Fruit fly (Drosophila melanogaster) whole organism, embryonic: ENCODE results near the gene CG6345.

Experiments
- Bdp1 ChIP-seq: fragments of 200-800 bp; sonication (Bioruptor generic); optimal IDR thresholded peaks from 3 replicates; lab custom pipeline; 2016; ENCODE audit warnings: missing biosample characterization, missing genetic modification characterization
- CG10321 ChIP-seq: fragments of 200-800 bp; sonication (Bioruptor generic); IDR thresholded peaks from 2 replicates; pipeline ENCODE4 v1.3.6; 2022; ENCODE audit warnings: missing biosample characterization, missing genetic modification characterization
- CG10366 ChIP-seq: fragments of 200-800 bp; sonication (Bioruptor generic); IDR thresholded peaks from 2 replicates; pipeline ENCODE4 v1.3.6; 2022; ENCODE audit warnings: missing biosample characterization, missing genetic modification characterization
- CG10654 ChIP-seq: fragments of 200-800 bp; sonication (Bioruptor generic); optimal IDR thresholded peaks from 2 replicates; lab custom pipeline; 2016; ENCODE audit warnings: missing biosample characterization, missing genetic modification characterization
- CG11085 ChIP-seq: fragments of 200-800 bp; sonication (Bioruptor generic); IDR thresholded peaks from 2 replicates; pipeline ENCODE4 v1.3.6; 2022; ENCODE audit warnings: missing biosample characterization, missing genetic modification characterization
- CG11504 ChIP-seq: fragments of 200-800 bp; sonication (Bioruptor generic); optimal IDR thresholded peaks from 3 replicates; lab custom pipeline; 2019; ENCODE audit warnings: missing biosample characterization, mild to moderate bottlenecking, missing genetic modification characterization, moderate library complexity
- CG12219 ChIP-seq: fragments of 200-800 bp; sonication (Bioruptor generic); optimal IDR thresholded peaks from 3 replicates; lab custom pipeline; 2018; ENCODE audit warnings: missing biosample characterization, mild to moderate bottlenecking, missing genetic modification characterization
- CG17612 ChIP-seq: fragments of 200-800 bp; sonication (Bioruptor generic); IDR thresholded peaks from 2 replicates; pipeline ENCODE4 v1.3.6; 2022; ENCODE audit warnings: missing biosample characterization, missing genetic modification characterization
- CG17802 ChIP-seq: fragments of 200-800 bp; sonication (Bioruptor generic); optimal IDR thresholded peaks from 2 replicates; lab custom pipeline; 2018; ENCODE audit warnings: missing biosample characterization, mild to moderate bottlenecking, missing genetic modification characterization, moderate library complexity
- CG18599 ChIP-seq: fragments of 200-800 bp; sonication (Bioruptor generic); optimal IDR thresholded peaks from 3 replicates; lab custom pipeline; 2017; ENCODE audit warnings: missing biosample characterization, missing genetic modification characterization, mild to moderate bottlenecking, moderate library complexity, missing genetic modification reagents
- CG2678 ChIP-seq: fragments of 200-800 bp; sonication (Bioruptor generic); optimal IDR thresholded peaks from 3 replicates; lab custom pipeline; 2019; ENCODE audit warnings: missing biosample characterization, mild to moderate bottlenecking, missing genetic modification characterization, moderate library complexity
- CG2712 ChIP-seq: fragments of 200-800 bp; optimal IDR thresholded peaks from 3 replicates; lab custom pipeline; 2019; ENCODE audit warnings: missing biosample characterization, mild to moderate bottlenecking, missing genetic modification characterization, moderate library complexity
- CG3065 ChIP-seq: fragments of 200-800 bp; sonication (Bioruptor generic); optimal IDR thresholded peaks from 2 replicates; lab custom pipeline; 2016; ENCODE audit warnings: missing biosample characterization, missing genetic modification characterization
- CG32767 ChIP-seq: fragments of 200-800 bp; sonication (Bioruptor generic); IDR thresholded peaks from 2 replicates; pipeline ENCODE4 v1.3.6; 2022; ENCODE audit warnings: missing biosample characterization, missing genetic modification characterization
- CG3281 ChIP-seq: fragments of 200-800 bp; sonication (Bioruptor generic); optimal IDR thresholded peaks from 3 replicates; lab custom pipeline; 2017; ENCODE audit warnings: missing biosample characterization, mild to moderate bottlenecking, missing genetic modification characterization
- CG3995 ChIP-seq: fragments of 200-800 bp; sonication (Bioruptor generic); optimal IDR thresholded peaks from 3 replicates; lab custom pipeline; 2016; ENCODE audit warnings: missing biosample characterization, missing genetic modification characterization
- CG6272 ChIP-seq: fragments of 200-800 bp; sonication (Bioruptor generic); IDR thresholded peaks from 2 replicates; pipeline ENCODE4 v1.3.6; 2022; ENCODE audit warnings: missing biosample characterization, missing genetic modification characterization
- CG6854 ChIP-seq: fragments of 200-800 bp; sonication (Bioruptor generic); optimal IDR thresholded peaks from 3 replicates; lab custom pipeline; 2017; ENCODE audit warnings: missing biosample characterization, mild to moderate bottlenecking, missing genetic modification characterization
- CG7271 ChIP-seq: fragments of 200-800 bp; sonication (Bioruptor generic); optimal IDR thresholded peaks from 2 replicates; lab custom pipeline; 2018; ENCODE audit warnings: missing biosample characterization, mild to moderate bottlenecking, missing genetic modification characterization, moderate library complexity
- CG8089 ChIP-seq: fragments of 200-800 bp; sonication (Bioruptor generic); optimal IDR thresholded peaks from 3 replicates; lab custom pipeline; 2016; ENCODE audit warnings: missing biosample characterization, missing genetic modification characterization
- Dip2 ChIP-seq: fragments of 200-800 bp; sonication (Bioruptor generic); IDR thresholded peaks from 2 replicates; pipeline ENCODE4 v1.3.6; 2022; ENCODE audit warnings: missing biosample characterization, missing genetic modification characterization
- Dll ChIP-seq: fragments of 200-800 bp; sonication (Bioruptor generic); IDR thresholded peaks from 4 replicates; pipeline ENCODE4 v1.3.6; 2022; ENCODE audit warnings: missing biosample characterization, missing genetic modification characterization; ENCODE audit not compliant: partially characterized antibody
- E2f2 ChIP-seq: fragments of 200-800 bp; sonication (Bioruptor generic); IDR thresholded peaks from 2 replicates; pipeline ENCODE4 v1.3.6; 2022; ENCODE audit warnings: missing biosample characterization, missing genetic modification characterization
- H2.0 ChIP-seq: fragments of 200-800 bp; sonication (Bioruptor generic); IDR thresholded peaks from 2 replicates; pipeline ENCODE4 v1.3.6; 2022; ENCODE audit warnings: missing biosample characterization, missing genetic modification characterization
- HLH3B ChIP-seq: fragments of 200-800 bp; sonication (Bioruptor generic); IDR thresholded peaks from 2 replicates; pipeline ENCODE4 v1.3.6; 2022; ENCODE audit warnings: missing biosample characterization, missing genetic modification characterization
- HLH54F ChIP-seq: fragments of 200-800 bp; sonication (Bioruptor generic); optimal IDR thresholded peaks from 3 replicates; lab custom pipeline; 2016; ENCODE audit warnings: missing biosample characterization, missing genetic modification characterization
- Pdp1 ChIP-seq, 2 experiments: fragments of 200-800 bp; sonication (Bioruptor generic); optimal IDR thresholded peaks; 3 replicates each; lab custom pipeline; 2016; ENCODE audit warnings: missing biosample characterization in 2 of 2, missing genetic modification characterization in 2 of 2, mild to moderate bottlenecking in 1 of 2, moderate library complexity in 1 of 2
- Rx ChIP-seq: fragments of 200-800 bp; sonication (Bioruptor generic); IDR thresholded peaks from 2 replicates; pipeline ENCODE4 v1.3.6; 2022; ENCODE audit warnings: missing biosample characterization, missing genetic modification characterization
- Sry-δ ChIP-seq: fragments of 200-800 bp; sonication (Bioruptor generic); optimal IDR thresholded peaks from 2 replicates; lab custom pipeline; 2016; ENCODE audit warnings: missing biosample characterization, missing genetic modification characterization
- Usf ChIP-seq: fragments of 200-800 bp; sonication (Bioruptor generic); optimal IDR thresholded peaks from 2 replicates; lab custom pipeline; 2017; ENCODE audit warnings: missing genotype, missing biosample characterization, missing genetic modification characterization
- YL-1 ChIP-seq: fragments of 200-800 bp; sonication (Bioruptor generic); optimal IDR thresholded peaks from 3 replicates; lab custom pipeline; 2017; ENCODE audit warnings: missing biosample characterization, mild to moderate bottlenecking, missing genetic modification characterization
- ab ChIP-seq: fragments of 200-800 bp; sonication (Bioruptor generic); optimal IDR thresholded peaks from 2 replicates; lab custom pipeline; 2016; ENCODE audit warnings: missing biosample characterization, missing genetic modification characterization
- al ChIP-seq: fragments of 200-800 bp; sonication (Bioruptor generic); IDR thresholded peaks from 2 replicates; pipeline ENCODE4 v1.3.6; 2022; ENCODE audit warnings: missing biosample characterization, missing genetic modification characterization
- cato ChIP-seq: fragments of 200-800 bp; sonication (Bioruptor generic); optimal IDR thresholded peaks from 2 replicates; lab custom pipeline; 2016; ENCODE audit warnings: missing biosample characterization, missing genetic modification characterization, borderline replicate concordance
- croc ChIP-seq: fragments of 200-800 bp; sonication (Bioruptor generic); conservative IDR thresholded peaks from 3 replicates; pipeline ENCODE4 v1.3.6; 2022; ENCODE audit warnings: missing biosample characterization, missing genetic modification characterization
- cwo ChIP-seq: fragments of 200-800 bp; sonication (Bioruptor generic); optimal IDR thresholded peaks from 3 replicates; lab custom pipeline; 2017; ENCODE audit warnings: missing biosample characterization, missing genetic modification characterization, mild to moderate bottlenecking, moderate library complexity, missing genetic modification reagents
- exex ChIP-seq: fragments of 200-800 bp; sonication (Bioruptor generic); optimal IDR thresholded peaks from 4 replicates; lab custom pipeline; 2018; ENCODE audit warnings: missing biosample characterization, mild to moderate bottlenecking, missing genetic modification characterization, moderate library complexity
- hbn ChIP-seq: fragments of 200-800 bp; sonication (Bioruptor generic); IDR thresholded peaks from 2 replicates; pipeline ENCODE4 v1.3.6; 2022; ENCODE audit warnings: missing biosample characterization, missing genetic modification characterization; ENCODE audit not compliant: partially characterized antibody
- her ChIP-seq: fragments of 200-800 bp; sonication (Bioruptor generic); optimal IDR thresholded peaks from 2 replicates; lab custom pipeline; 2016; ENCODE audit warnings: missing biosample characterization, missing genetic modification characterization
- jigr1 ChIP-seq: fragments of 200-800 bp; sonication (Bioruptor generic); IDR thresholded peaks from 3 replicates; pipeline ENCODE4 v1.3.6; 2022; ENCODE audit warnings: missing biosample characterization, missing genetic modification characterization
- kah ChIP-seq: fragments of 200-800 bp; sonication (Bioruptor generic); optimal IDR thresholded peaks from 2 replicates; lab custom pipeline; 2018; ENCODE audit warnings: missing biosample characterization, mild to moderate bottlenecking, missing genetic modification characterization
- mirr ChIP-seq: fragments of 200-800 bp; sonication (Bioruptor generic); optimal IDR thresholded peaks from 3 replicates; lab custom pipeline; 2018; ENCODE audit warnings: missing biosample characterization, mild to moderate bottlenecking, missing genetic modification characterization
- pb ChIP-seq: fragments of 200-800 bp; sonication (Bioruptor generic); optimal IDR thresholded peaks from 3 replicates; lab custom pipeline; 2016; ENCODE audit warnings: missing biosample characterization, missing genetic modification characterization
- pum ChIP-seq: fragments of 200-800 bp; sonication (Bioruptor generic); optimal IDR thresholded peaks from 2 replicates; lab custom pipeline; 2016; ENCODE audit warnings: missing biosample characterization, missing genetic modification characterization
- seq ChIP-seq: fragments of 200-800 bp; sonication (Bioruptor generic); IDR thresholded peaks from 2 replicates; pipeline ENCODE4 v1.3.6; 2022; ENCODE audit warnings: missing biosample characterization, missing genetic modification characterization
- sim ChIP-seq: fragments of 200-800 bp; sonication (Bioruptor generic); IDR thresholded peaks from 2 replicates; pipeline ENCODE4 v1.3.6; 2022; ENCODE audit warnings: missing biosample characterization, missing genetic modification characterization
- sna ChIP-seq: fragments of 200-800 bp; sonication (Bioruptor generic); IDR thresholded peaks from 2 replicates; pipeline ENCODE4 v1.3.6; 2022; ENCODE audit warnings: missing biosample characterization, missing genetic modification characterization; ENCODE audit not compliant: partially characterized antibody
- sr ChIP-seq: fragments of 200-800 bp; sonication (Bioruptor generic); IDR thresholded peaks from 3 replicates; pipeline ENCODE4 v1.3.6; 2022; ENCODE audit warnings: missing biosample characterization, missing genetic modification characterization
- vnd ChIP-seq: fragments of 200-800 bp; sonication (Bioruptor generic); IDR thresholded peaks from 3 replicates; pipeline ENCODE4 v1.3.6; 2022; ENCODE audit warnings: missing biosample characterization, missing genetic modification characterization; ENCODE audit not compliant: partially characterized antibody
- zfh1 ChIP-seq: fragments of 200-800 bp; sonication (Bioruptor generic); IDR thresholded peaks from 3 replicates; pipeline ENCODE4 v1.3.6; 2022; ENCODE audit warnings: missing biosample characterization, missing genetic modification characterization

Gene CG6345

dm6 chr3R:10388128-10389026, 27.5 kb downstream of the CG6345 start, which contains the start of gene cwo (continued):
- TF ChIP-seq pum (GFP tag; lab: Kevin White, UChicago) (no peak), croc (GFP tag; lab: Robert Waterston, UW) (no peak), Rx (GFP tag; lab: Robert Waterston, UW) (no peak), seq (GFP tag; lab: Robert Waterston, UW) (no peak), cato (GFP tag; lab: Kevin White, UChicago) (no peak), CG11504 (no peak), CG2678 (tag; lab: Kevin White, UChicago) (peak; percentile 39), HLH3B (GFP tag; lab: Robert Waterston, UW) (no peak), HLH54F (GFP tag; lab: Kevin White, UChicago) (no peak), CG3281 (GFP tag; lab: Kevin White, UChicago) (no peak), H2.0 (GFP tag; lab: Robert Waterston, UW) (no peak), CG2712 (peak; percentile 14), CG3995 (peak; percentile 35), Dip2 (GFP tag; lab: Robert Waterston, UW) (no peak), cwo (GFP tag; lab: Kevin White, UChicago) (peak; percentile 100), CG32767 (GFP tag; lab: Robert Waterston, UW) (no peak), her (GFP tag; lab: Kevin White, UChicago) (no peak), CG18599 (GFP tag; lab: Kevin White, UChicago) (peak; percentile 22), CG3065 (no peak), vnd (no peak), CG11085 (GFP tag; lab: Robert Waterston, UW) (no peak), Usf (no peak), CG17612 (GFP tag; lab: Robert Waterston, UW) (no peak), mirr (GFP tag; lab: Kevin White, UChicago) (peak; percentile 77), hbn (GFP tag; lab: Robert Waterston, UW) (no peak), Bdp1 (no peak), al (GFP tag; lab: Robert Waterston, UW) (no peak), CG12219 (GFP tag; lab: Kevin White, UChicago) (peak; percentile 47), sr (GFP tag; lab: Robert Waterston, UW) (no peak), CG7271 (tag; lab: Kevin White, UChicago) (no peak), kah (GFP tag; lab: Kevin White, UChicago) (no peak), ab (GFP tag; lab: Kevin White, UChicago) (no peak), CG10366 (GFP tag; lab: Robert Waterston, UW) (no peak), YL-1 (GFP tag; lab: Kevin White, UChicago) (no peak), Dll (GFP tag; lab: Robert Waterston, UW) (no peak), jigr1 (GFP tag; lab: Robert Waterston, UW) (no peak), Sry-δ (GFP tag; lab: Kevin White, UChicago) (peak; percentile 3), Pdp1 (GFP tag; optimal IDR thresholded peaks at IDR 0.05; lab: Kevin White, UChicago) (peak in 1 of 2 experiments; percentile 49), E2f2 (GFP tag; lab: Robert Waterston, UW) (no peak), CG6272 (no peak), sna (no peak), CG6854 (no peak), zfh1 (GFP tag; lab: Robert Waterston, UW) (no peak), CG10321 (GFP tag; lab: Robert Waterston, UW) (no peak), CG8089 (no peak), sim (GFP tag; lab: Robert Waterston, UW) (no peak), exex (tag; lab: Kevin White, UChicago) (peak; percentile 28), CG17802 (tag; lab: Kevin White, UChicago) (no peak), pb (GFP tag; lab: Kevin White, UChicago) (no peak), CG10654 (no peak)
